Worm (Caenorhabditis elegans): ENCODE results near the gene cyb-3.

The cyb-3 gene

ce11 chrV:15404859-15405258 lies 9.4 kb downstream of the cyb-3 start, which contains the start of gene srh-258:
srh-258 (plus strand) TSS chrV:15405159.
- TF ChIP-seq fax-1 (tag; optimal IDR thresholded peaks at IDR 0.05) (no peak), pha-2 (tag; optimal IDR thresholded peaks at IDR 0.05) (no peak), tbx-2 (tag; optimal IDR thresholded peaks at IDR 0.05) (no peak), pqm-1 (tag; optimal IDR thresholded peaks at IDR 0.05) (no peak), ahr-1 (tag; optimal IDR thresholded peaks at IDR 0.05) (no peak), eyg-1 (tag; optimal IDR thresholded peaks at IDR 0.05) (no peak), sox-2 (GFP tag; IDR thresholded peaks at IDR 0.05) (no peak), ref-2 (tag; optimal IDR thresholded peaks at IDR 0.05) (no peak)

- TF ChIP-seq sox-4 (tag; optimal IDR thresholded peaks at IDR 0.05) (no peak), che-1 (tag; optimal IDR thresholded peaks at IDR 0.05) (no peak), ceh-48 (tag; optimal IDR thresholded peaks at IDR 0.05) (no peak), lim-6 (tag; optimal IDR thresholded peaks at IDR 0.05) (no peak), unc-86 (tag; optimal IDR thresholded peaks at IDR 0.05) (no peak), zip-5 (tag; optimal IDR thresholded peaks at IDR 0.05) (no peak), elt-4 (tag; optimal IDR thresholded peaks at IDR 0.05) (no peak), K02D7.2 (tag; optimal IDR thresholded peaks at IDR 0.05) (no peak), ceh-19 (GFP tag; optimal IDR thresholded peaks at IDR 0.05) (no peak), lin-11 (tag; optimal IDR thresholded peaks at IDR 0.05) (no peak), ztf-16 (tag; optimal IDR thresholded peaks at IDR 0.05) (no peak), tbx-7 (tag; optimal IDR thresholded peaks at IDR 0.05) (no peak), fkh-6 (tag; optimal IDR thresholded peaks at IDR 0.05) (no peak), tbx-2 (tag; optimal IDR thresholded peaks at IDR 0.05) (no peak), ahr-1 (tag; optimal IDR thresholded peaks at IDR 0.05) (no peak), F13H6.1 (tag; optimal IDR thresholded peaks at IDR 0.05) (no peak), rnt-1 (tag; optimal IDR thresholded peaks at IDR 0.05) (no peak), odd-2 (tag; optimal IDR thresholded peaks at IDR 0.05) (no peak), pros-1 (tag; optimal IDR thresholded peaks at IDR 0.05) (no peak)
Observed at ce11 chrV:15406928-15407327, 11.4 kb downstream of the cyb-3 start, which contains the start of gene srh-257. srh-257 (plus strand) TSS chrV:15407228.

ce11 chrV:15412625-15413024 lies 17.1 kb downstream of the cyb-3 start, which contains the start of gene srbc-63:
srbc-63 (minus strand) TSS chrV:15412725.
- TF ChIP-seq pha-2 (tag; optimal IDR thresholded peaks at IDR 0.05) (no peak), ceh-18 (tag; optimal IDR thresholded peaks at IDR 0.05) (no peak), fkh-6 (tag; optimal IDR thresholded peaks at IDR 0.05) (no peak), ceh-9 (tag; optimal IDR thresholded peaks at IDR 0.05) (no peak), hlh-8 (tag; optimal IDR thresholded peaks at IDR 0.05) (no peak), nhr-11 (tag; optimal IDR thresholded peaks at IDR 0.05) (no peak), pha-4 (tag; optimal IDR thresholded peaks at IDR 0.05) (no peak), che-1 (tag; optimal IDR thresholded peaks at IDR 0.05) (no peak), ceh-19 (GFP tag; optimal IDR thresholded peaks at IDR 0.05) (no peak), eyg-1 (tag; optimal IDR thresholded peaks at IDR 0.05) (no peak), mec-3 (tag; optimal IDR thresholded peaks at IDR 0.05; ENCODE audit: borderline replicate concordance) (no peak), syd-9 (tag; optimal IDR thresholded peaks at IDR 0.05) (no peak), ceh-30 (tag; optimal IDR thresholded peaks at IDR 0.05) (no peak), elt-4 (tag; optimal IDR thresholded peaks at IDR 0.05) (no peak), ttx-3 (tag; optimal IDR thresholded peaks at IDR 0.05) (no peak), gmeb-2 (tag; optimal IDR thresholded peaks at IDR 0.05) (no peak), pqm-1 (tag; optimal IDR thresholded peaks at IDR 0.05) (no peak), unc-55 (GFP tag; optimal IDR thresholded peaks at IDR 0.05) (no peak)

ce11 chrV:15413847-15414246 lies 18.4 kb downstream of the cyb-3 start, which contains the start of gene srh-264:
srh-264 (plus strand) TSS chrV:15414147.
- TF ChIP-seq lim-6 (tag; optimal IDR thresholded peaks at IDR 0.05) = no peak
- TF ChIP-seq ama-1 (optimal IDR thresholded peaks at IDR 0.05) = no peak
- TF ChIP-seq tbx-7 (tag; optimal IDR thresholded peaks at IDR 0.05) = no peak
- no peak for TF ChIP-seq eyg-1 (tag; optimal IDR thresholded peaks at IDR 0.05)
- TF ChIP-seq dve-1 (tag; optimal IDR thresholded peaks at IDR 0.05) = no peak
